Worm (Caenorhabditis elegans) whole organism, L1 larva: ENCODE measurements around the gene T19E7.6.
A peak's percentile ranks its signal among the peaks of the same experiment; 100 is the strongest.

Experiments used
- C16A3.4 ChIP-seq: fragments of 150-350 bp; optimal IDR thresholded peaks from 2 replicates; lab custom pipeline; 2014; ENCODE audit warnings: missing biosample characterization, missing genetic modification characterization
- C34B4.2 ChIP-seq: sonication (generic microtip); optimal IDR thresholded peaks from 2 replicates; lab custom pipeline; 2017; ENCODE audit warnings: mild to moderate bottlenecking, missing genetic modification characterization, missing compliant biosample characterization
- F16B12.6 ChIP-seq: fragments of 150-350 bp; optimal IDR thresholded peaks from 2 replicates; lab custom pipeline; 2014; ENCODE audit warnings: missing biosample characterization, missing genetic modification characterization
- aha-1 ChIP-seq: fragments of 150-350 bp; optimal IDR thresholded peaks from 2 replicates; lab custom pipeline; 2014; ENCODE audit warnings: missing biosample characterization, missing genetic modification characterization
- alr-1 ChIP-seq: fragments of 200-800 bp; sonication (Bioruptor generic); optimal IDR thresholded peaks from 2 replicates; lab custom pipeline; 2018; ENCODE audit warnings: borderline replicate concordance, mild to moderate bottlenecking, missing genetic modification characterization, missing compliant biosample characterization
- ama-1 ChIP-seq: fragments of 150-350 bp; optimal IDR thresholded peaks from 2 replicates; lab custom pipeline; 2014
- ceh-63 ChIP-seq: fragments of 200-800 bp; sonication (Bioruptor generic); optimal IDR thresholded peaks from 2 replicates; lab custom pipeline; 2018; ENCODE audit warnings: mild to moderate bottlenecking, missing genetic modification characterization, missing compliant biosample characterization
- ceh-88 ChIP-seq: fragments of 200-800 bp; sonication (Bioruptor generic); IDR thresholded peaks from 2 replicates; pipeline ENCODE4 v1.3.6; 2022; ENCODE audit warnings: missing genetic modification characterization, missing compliant biosample characterization
- ceh-90 ChIP-seq: sonication (generic microtip); optimal IDR thresholded peaks from 2 replicates; lab custom pipeline; 2016; ENCODE audit warnings: missing genetic modification characterization, missing compliant biosample characterization
- dsc-1 ChIP-seq: sonication (generic microtip); optimal IDR thresholded peaks from 2 replicates; lab custom pipeline; 2016; ENCODE audit warnings: mild to moderate bottlenecking, missing genetic modification characterization, missing compliant biosample characterization
- efl-1 ChIP-seq, 4 experiments: fragments of 150-350 bp; optimal IDR thresholded peaks in 3 of 4; peaks in 1 of 4; 1 replicate in 1 of 4; 2 replicates in 3 of 4; lab custom pipeline; 2014; ENCODE audit warnings: missing biosample characterization in 2 of 4, missing genetic modification characterization in 2 of 4, missing genetic modification reagents in 2 of 4
- egl-13 ChIP-seq: sonication (generic microtip); optimal IDR thresholded peaks from 2 replicates; lab custom pipeline; 2016; ENCODE audit warnings: missing genotype, missing genetic modification reagents, missing genetic modification characterization, missing compliant biosample characterization
- elt-2 ChIP-seq: sonication (generic microtip); optimal IDR thresholded peaks from 2 replicates; lab custom pipeline; 2016; ENCODE audit warnings: missing genetic modification characterization, mild to moderate bottlenecking, inconsistent platforms, missing compliant biosample characterization, missing genetic modification reagents
- ets-5 ChIP-seq: fragments of 200-800 bp; sonication (Bioruptor generic); IDR thresholded peaks from 2 replicates; pipeline ENCODE4 v1.3.6; 2022; ENCODE audit warnings: missing genetic modification characterization, missing compliant biosample characterization
- fkh-4 ChIP-seq: sonication (generic microtip); optimal IDR thresholded peaks from 2 replicates; lab custom pipeline; 2016; ENCODE audit warnings: missing compliant biosample characterization, missing genetic modification characterization, borderline replicate concordance
- fkh-8 ChIP-seq: sonication (generic microtip); optimal IDR thresholded peaks from 2 replicates; lab custom pipeline; 2016; ENCODE audit warnings: mild to moderate bottlenecking, missing genetic modification characterization, missing compliant biosample characterization
- irx-1 ChIP-seq: sonication (generic microtip); optimal IDR thresholded peaks from 2 replicates; lab custom pipeline; 2016; ENCODE audit warnings: missing genetic modification characterization, missing compliant biosample characterization
- isw-1 ChIP-seq: fragments of 200-800 bp; sonication (Bioruptor generic); IDR thresholded peaks from 2 replicates; pipeline ENCODE4 v1.3.6; 2022; ENCODE audit warnings: missing genetic modification characterization, missing compliant biosample characterization
- lin-13 ChIP-seq: fragments of 150-350 bp; optimal IDR thresholded peaks from 2 replicates; lab custom pipeline; 2014; ENCODE audit warnings: missing biosample characterization, missing genetic modification reagents, missing genetic modification characterization
- lin-15B ChIP-seq: fragments of 150-350 bp; sonication (generic microtip); optimal IDR thresholded peaks from 3 replicates; lab custom pipeline; 2014; ENCODE audit warnings: missing biosample characterization, missing genetic modification characterization
- lin-39 ChIP-seq: fragments of 150-350 bp; optimal IDR thresholded peaks from 2 replicates; lab custom pipeline; 2014; ENCODE audit warnings: missing biosample characterization, missing genetic modification reagents, missing genetic modification characterization
- lir-3 ChIP-seq: sonication (generic microtip); optimal IDR thresholded peaks from 2 replicates; lab custom pipeline; 2016; ENCODE audit warnings: mild to moderate bottlenecking, missing genetic modification characterization, moderate library complexity, missing compliant biosample characterization; ENCODE audit not compliant: poor library complexity
- lsy-2 ChIP-seq, 2 experiments: fragments of 150-350 bp; optimal IDR thresholded peaks; 2 replicates each; lab custom pipeline; 2014; ENCODE audit warnings: missing biosample characterization in 2 of 2, missing genetic modification characterization in 2 of 2
- mdl-1 ChIP-seq, 2 experiments: fragments of 150-350 bp; optimal IDR thresholded peaks; 2 replicates each; lab custom pipeline; 2014 to 2017; ENCODE audit warnings: missing biosample characterization in 2 of 2, missing genetic modification characterization in 2 of 2, inconsistent platforms in 1 of 2
- mef-2 ChIP-seq: fragments of 150-350 bp; optimal IDR thresholded peaks from 2 replicates; lab custom pipeline; 2014; ENCODE audit warnings: missing biosample characterization, missing genetic modification characterization
- mep-1 ChIP-seq: fragments of 150-350 bp; optimal IDR thresholded peaks from 2 replicates; lab custom pipeline; 2014; ENCODE audit warnings: missing biosample characterization, missing genetic modification characterization
- nhr-12 ChIP-seq: sonication (generic microtip); optimal IDR thresholded peaks from 2 replicates; lab custom pipeline; 2017; ENCODE audit warnings: missing biosample characterization, missing genetic modification characterization
- nhr-19 ChIP-seq: fragments of 200-800 bp; sonication (Bioruptor generic); conservative IDR thresholded peaks from 2 replicates; pipeline ENCODE4 v1.3.6; 2022; ENCODE audit warnings: missing genetic modification characterization, missing compliant biosample characterization
- nhr-237 ChIP-seq: fragments of 150-350 bp; optimal IDR thresholded peaks from 2 replicates; lab custom pipeline; 2014; ENCODE audit warnings: missing biosample characterization, missing genetic modification characterization
- nhr-71 ChIP-seq: sonication (generic microtip); optimal IDR thresholded peaks from 2 replicates; lab custom pipeline; 2016; ENCODE audit warnings: mild to moderate bottlenecking, missing genetic modification characterization, moderate library complexity, missing compliant biosample characterization
- nhr-76 ChIP-seq: sonication (generic microtip); optimal IDR thresholded peaks from 2 replicates; lab custom pipeline; 2017; ENCODE audit warnings: missing biosample characterization, missing genetic modification characterization
- nhr-77 ChIP-seq: fragments of 150-350 bp; optimal IDR thresholded peaks from 2 replicates; lab custom pipeline; 2014; ENCODE audit warnings: missing biosample characterization, missing genetic modification characterization
- nhr-84 ChIP-seq: sonication (generic microtip); optimal IDR thresholded peaks from 2 replicates; lab custom pipeline; 2017; ENCODE audit warnings: missing biosample characterization, missing genetic modification characterization
- nhr-85 ChIP-seq: sonication (generic microtip); peaks from one replicate; lab custom pipeline; 2016; ENCODE audit warnings: missing genetic modification characterization, inconsistent platforms, missing compliant biosample characterization
- nhr-90 ChIP-seq: sonication (generic microtip); optimal IDR thresholded peaks from 2 replicates; lab custom pipeline; 2016; ENCODE audit warnings: mild to moderate bottlenecking, missing genetic modification characterization, missing compliant biosample characterization; ENCODE audit not compliant: poor library complexity
- pag-3 ChIP-seq: sonication (generic microtip); optimal IDR thresholded peaks from 2 replicates; lab custom pipeline; 2017; ENCODE audit warnings: missing genetic modification characterization, mild to moderate bottlenecking, missing compliant biosample characterization, antibody characterized with exemption, borderline replicate concordance; ENCODE audit not compliant: insufficient read depth
- pax-3 ChIP-seq: fragments of 200-800 bp; sonication (Bioruptor generic); optimal IDR thresholded peaks from 2 replicates; lab custom pipeline; 2018; ENCODE audit warnings: mild to moderate bottlenecking, missing genetic modification characterization, moderate library complexity, missing compliant biosample characterization
- snpc-4 ChIP-seq: fragments of 150-350 bp; optimal IDR thresholded peaks from 2 replicates; lab custom pipeline; 2014; ENCODE audit warnings: missing biosample characterization, missing genetic modification characterization
- snu-23 ChIP-seq: sonication (generic microtip); optimal IDR thresholded peaks from 2 replicates; lab custom pipeline; 2016; ENCODE audit warnings: missing genetic modification characterization, missing compliant biosample characterization
- swsn-7 ChIP-seq: sonication (generic microtip); optimal IDR thresholded peaks from 2 replicates; lab custom pipeline; 2016; ENCODE audit warnings: missing genetic modification characterization, missing compliant biosample characterization
- tbx-2 ChIP-seq: sonication (generic microtip); optimal IDR thresholded peaks from 2 replicates; lab custom pipeline; 2016; ENCODE audit warnings: missing genetic modification characterization, missing compliant biosample characterization
- tlp-1 ChIP-seq: fragments of 150-350 bp; optimal IDR thresholded peaks from 2 replicates; lab custom pipeline; 2014; ENCODE audit warnings: missing biosample characterization, missing genetic modification characterization
- unc-130 ChIP-seq: fragments of 150-350 bp; optimal IDR thresholded peaks from 2 replicates; lab custom pipeline; 2017; ENCODE audit warnings: missing biosample characterization, missing genetic modification characterization, inconsistent platforms
- unc-30 ChIP-seq: sonication (generic microtip); optimal IDR thresholded peaks from 2 replicates; lab custom pipeline; 2017; ENCODE audit warnings: missing biosample characterization, missing genetic modification characterization
- vab-15 ChIP-seq: sonication (generic microtip); optimal IDR thresholded peaks from 2 replicates; lab custom pipeline; 2017; ENCODE audit warnings: missing genotype, mild to moderate bottlenecking, missing genetic modification characterization, missing compliant biosample characterization
- zag-1 ChIP-seq: fragments of 150-350 bp; optimal IDR thresholded peaks from 2 replicates; lab custom pipeline; 2014; ENCODE audit warnings: missing biosample characterization, missing genetic modification characterization
- zip-4 ChIP-seq: fragments of 200-800 bp; sonication (Bioruptor generic); optimal IDR thresholded peaks from 2 replicates; lab custom pipeline; 2018; ENCODE audit warnings: mild to moderate bottlenecking, missing genetic modification characterization, moderate library complexity, missing compliant biosample characterization
- ztf-11 ChIP-seq, 2 experiments: sonication (generic microtip); optimal IDR thresholded peaks; 2 replicates each; lab custom pipeline; 2016 to 2017; ENCODE audit warnings: missing genetic modification characterization in 2 of 2, missing biosample characterization in 1 of 2, missing compliant biosample characterization in 1 of 2

T19E7.6 gene

ce11 chrIV:5666115-5667028, 2.9 kb downstream of the T19E7.6 start:
- no peak for TF ChIP-seq lir-3 (tag; lab: Kevin White, UChicago)
- no peak for TF ChIP-seq unc-130 (tag; lab: Kevin White, UChicago)
- TF ChIP-seq ceh-90 (tag; lab: Kevin White, UChicago) = no peak
- no peak for TF ChIP-seq F16B12.6 (tag; lab: Kevin White, UChicago)
- no peak for TF ChIP-seq ceh-88 (GFP tag; lab: Robert Waterston, UW)
- no peak for TF ChIP-seq ceh-63 (GFP tag; lab: Kevin White, UChicago)
- TF ChIP-seq nhr-12 (tag; lab: Kevin White, UChicago) = no peak
- no peak for TF ChIP-seq unc-30 (tag; lab: Kevin White, UChicago)
- peak; percentile 40 for TF ChIP-seq elt-2
- TF ChIP-seq nhr-71 (tag; lab: Kevin White, UChicago) = peak; percentile 12
- no peak for TF ChIP-seq fkh-4 (tag; lab: Kevin White, UChicago)
- no peak for TF ChIP-seq snu-23 (GFP tag; lab: Kevin White, UChicago)
- TF ChIP-seq nhr-76 = no peak
- TF ChIP-seq C34B4.2 = no peak
- no peak for TF ChIP-seq lin-39 (tag; lab: Kevin White, UChicago)

ce11 chrIV:5665353-5665918, 3.9 kb downstream of the T19E7.6 start:
- TF ChIP-seq ztf-11 (tag; optimal IDR thresholded peaks at IDR 0.05; lab: Kevin White, UChicago) (no peak), alr-1 (tag; lab: Kevin White, UChicago) (no peak), pax-3 (no peak), nhr-19 (no peak), nhr-85 (tag; lab: Kevin White, UChicago) (peak; percentile 81), nhr-237 (tag; lab: Kevin White, UChicago) (peak; percentile 8), dsc-1 (tag; lab: Kevin White, UChicago) (no peak), nhr-77 (tag; lab: Kevin White, UChicago) (no peak), tbx-2 (tag; lab: Kevin White, UChicago) (no peak), ceh-90 (tag; lab: Kevin White, UChicago) (no peak), lsy-2 (tag; optimal IDR thresholded peaks at IDR 0.05; lab: Kevin White, UChicago) (peak; percentile 17 to 62), aha-1 (tag; lab: Kevin White, UChicago) (no peak), unc-130 (tag; lab: Kevin White, UChicago) (no peak), elt-2 (no peak), irx-1 (tag; lab: Kevin White, UChicago) (no peak), zip-4 (GFP tag; lab: Kevin White, UChicago) (peak; percentile 42), ceh-88 (GFP tag; lab: Robert Waterston, UW) (no peak), ets-5 (no peak), nhr-71 (tag; lab: Kevin White, UChicago) (peak; percentile 63), nhr-90 (tag; lab: Kevin White, UChicago) (no peak), pag-3 (tag; lab: Kevin White, UChicago) (no peak), vab-15 (tag; lab: Kevin White, UChicago) (no peak), efl-1 (optimal IDR thresholded peaks at IDR 0.05; lab: Kevin White, UChicago) (peak; percentile 14 to 46), efl-1 (GFP tag; optimal IDR thresholded peaks at IDR 0.05 in 1 of 2; lab: Kevin White, UChicago) (peak in 1 of 2 experiments; percentile 5), mef-2 (tag; lab: Kevin White, UChicago) (no peak), nhr-84 (no peak), lin-13 (GFP tag; lab: Kevin White, UChicago) (no peak), tlp-1 (tag; lab: Kevin White, UChicago) (no peak), zag-1 (tag; lab: Kevin White, UChicago) (no peak), ama-1 (lab: Kevin White, UChicago) (peak; percentile 5), fkh-8 (tag; lab: Kevin White, UChicago) (no peak), egl-13 (tag; lab: Kevin White, UChicago) (no peak), mep-1 (tag; lab: Kevin White, UChicago) (peak; percentile 61), lin-15B (tag; lab: Kevin White, UChicago) (no peak), swsn-7 (peak; percentile 36), mdl-1 (tag; optimal IDR thresholded peaks at IDR 0.05; lab: Kevin White, UChicago) (peak in 1 of 2 experiments; percentile 54), isw-1 (GFP tag; lab: Robert Waterston, UW) (no peak), snpc-4 (tag; lab: Kevin White, UChicago) (peak; percentile 35), C16A3.4 (tag; lab: Kevin White, UChicago) (peak; percentile 11)
